Worm (Caenorhabditis elegans) whole organism, L4/young adult: ENCODE results near the gene luc-7L3.

ENCODE experiments used
- dao-5 ChIP-seq: sonication (generic microtip); optimal IDR thresholded peaks from 2 replicates; lab custom pipeline; 2016; ENCODE audit warnings: missing genotype, missing genetic modification characterization, moderate library complexity, missing compliant biosample characterization
- him-1 ChIP-seq: sonication (generic microtip); optimal IDR thresholded peaks from 2 replicates; lab custom pipeline; 2016; ENCODE audit warnings: missing genotype, missing genetic modification reagents, missing genetic modification characterization, missing compliant biosample characterization

DNA sequence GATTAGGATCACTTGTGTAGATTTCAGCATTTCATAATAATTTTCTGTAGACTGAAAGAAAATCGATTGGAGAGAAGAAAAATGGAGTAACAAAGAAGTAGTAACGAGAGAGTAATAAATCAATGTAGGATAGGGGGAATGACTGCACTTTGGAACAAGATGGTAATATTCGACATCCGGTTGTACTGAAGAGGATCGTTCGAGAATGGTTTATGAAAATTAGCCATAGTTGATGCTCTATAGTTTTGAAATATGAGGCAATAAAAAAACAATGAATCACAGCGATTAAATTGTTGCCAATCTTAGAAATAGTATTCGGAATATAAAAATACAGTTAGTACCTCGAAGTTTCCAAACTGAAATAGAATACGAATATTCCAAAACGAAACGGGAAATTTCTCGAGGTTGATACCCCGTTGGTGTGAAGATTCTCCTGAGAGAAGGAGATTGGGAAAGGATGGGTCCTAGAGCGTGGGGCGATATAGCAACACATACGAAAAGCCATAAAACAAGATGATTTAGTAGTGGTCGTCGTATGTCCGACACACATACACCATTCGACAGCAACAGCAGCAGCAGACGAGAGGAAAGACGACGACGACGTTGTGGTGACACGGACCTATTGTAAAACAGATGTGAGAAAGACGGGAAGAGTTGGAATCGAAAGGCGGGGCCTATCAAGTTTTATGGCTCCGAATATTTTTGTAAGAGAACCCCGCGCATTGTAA, 35.9 kb upstream of the luc-7L3 start, which contains the start of gene cwn-1:
- TF ChIP-seq him-1 (tag; lab: Kevin White, UChicago), result no peak
- TF ChIP-seq dao-5 (tag; lab: Kevin White, UChicago), result no peak
